Fruit fly (Drosophila melanogaster) whole organism, prepupa: ENCODE data around the gene CG11601.

Experiments
- CG10669 ChIP-seq: fragments of 200-800 bp; sonication (Bioruptor generic); optimal IDR thresholded peaks from 3 replicates; lab custom pipeline; 2018; ENCODE audit warnings: missing biosample characterization, mild to moderate bottlenecking, missing genetic modification characterization, moderate library complexity
- CG15336 ChIP-seq: fragments of 200-800 bp; sonication (Bioruptor generic); IDR thresholded peaks from 2 replicates; pipeline ENCODE4 v1.3.6; 2022; ENCODE audit warnings: missing biosample characterization, missing genetic modification characterization
- CG1621 ChIP-seq: fragments of 200-800 bp; sonication (Bioruptor generic); optimal IDR thresholded peaks from 3 replicates; lab custom pipeline; 2018; ENCODE audit warnings: missing biosample characterization, mild to moderate bottlenecking, missing genetic modification characterization
- CG16779 ChIP-seq: fragments of 200-800 bp; sonication (Bioruptor generic); optimal IDR thresholded peaks from 3 replicates; lab custom pipeline; 2017; ENCODE audit warnings: missing biosample characterization, mild to moderate bottlenecking, missing genetic modification characterization
- CG3032 ChIP-seq: fragments of 200-800 bp; optimal IDR thresholded peaks from 2 replicates; lab custom pipeline; 2019; ENCODE audit warnings: missing biosample characterization, mild to moderate bottlenecking, missing genetic modification characterization, moderate library complexity
- CG31627 ChIP-seq: fragments of 200-800 bp; sonication (Bioruptor generic); optimal IDR thresholded peaks from 3 replicates; lab custom pipeline; 2016; ENCODE audit warnings: missing biosample characterization, missing genetic modification characterization
- CG32006 ChIP-seq: fragments of 200-800 bp; sonication (Bioruptor generic); optimal IDR thresholded peaks from 3 replicates; lab custom pipeline; 2017; ENCODE audit warnings: missing biosample characterization, mild to moderate bottlenecking, missing genetic modification characterization
- CG6276 ChIP-seq: fragments of 200-800 bp; sonication (Bioruptor generic); optimal IDR thresholded peaks from 2 replicates; lab custom pipeline; 2017; ENCODE audit warnings: missing biosample characterization, mild to moderate bottlenecking, missing genetic modification characterization
- CG6792 ChIP-seq: fragments of 200-800 bp; sonication (Bioruptor generic); optimal IDR thresholded peaks from 3 replicates; lab custom pipeline; 2016; ENCODE audit warnings: missing biosample characterization, missing genetic modification characterization
- CG6808 ChIP-seq: fragments of 200-800 bp; sonication (Bioruptor generic); optimal IDR thresholded peaks from 3 replicates; lab custom pipeline; 2017; ENCODE audit warnings: missing biosample characterization, missing genetic modification characterization, mild to moderate bottlenecking, moderate library complexity, missing genetic modification reagents
- CG6854 ChIP-seq: fragments of 200-800 bp; sonication (Bioruptor generic); optimal IDR thresholded peaks from 2 replicates; lab custom pipeline; 2017; ENCODE audit warnings: missing biosample characterization, mild to moderate bottlenecking, missing genetic modification characterization
- CG8319 ChIP-seq: fragments of 200-800 bp; sonication (Bioruptor generic); optimal IDR thresholded peaks from 3 replicates; lab custom pipeline; 2016; ENCODE audit warnings: missing biosample characterization, missing genetic modification characterization
- CG8632 ChIP-seq: fragments of 200-800 bp; sonication (Bioruptor generic); optimal IDR thresholded peaks from 3 replicates; lab custom pipeline; 2016; ENCODE audit warnings: missing biosample characterization, missing genetic modification characterization
- CG9139 ChIP-seq: fragments of 200-800 bp; sonication (Bioruptor generic); optimal IDR thresholded peaks from 3 replicates; lab custom pipeline; 2017; ENCODE audit warnings: missing biosample characterization, mild to moderate bottlenecking, missing genetic modification characterization
- Eip75B ChIP-seq: fragments of 200-800 bp; sonication (Bioruptor generic); optimal IDR thresholded peaks from 3 replicates; lab custom pipeline; 2016; ENCODE audit warnings: missing biosample characterization, missing genetic modification characterization
- Eip78C ChIP-seq: fragments of 200-800 bp; sonication (Bioruptor generic); peaks from one replicate; lab custom pipeline; 2016; ENCODE audit warnings: missing biosample characterization, missing genetic modification characterization
- Ets21C ChIP-seq: fragments of 200-800 bp; sonication (Bioruptor generic); optimal IDR thresholded peaks from 3 replicates; lab custom pipeline; 2016; ENCODE audit warnings: missing biosample characterization, missing genetic modification characterization
- Hr38 ChIP-seq: sonication (Bioruptor generic); optimal IDR thresholded peaks from 2 replicates; lab custom pipeline; 2016; ENCODE audit warnings: missing biosample characterization, missing genetic modification characterization
- Hr39 ChIP-seq: fragments of 200-800 bp; sonication (Bioruptor generic); optimal IDR thresholded peaks from 2 replicates; lab custom pipeline; 2016; ENCODE audit warnings: missing biosample characterization, missing genetic modification characterization
- Hr4 ChIP-seq: fragments of 200-800 bp; sonication (Bioruptor generic); optimal IDR thresholded peaks from 3 replicates; lab custom pipeline; 2016; ENCODE audit warnings: missing biosample characterization, missing genetic modification characterization
- Lpt ChIP-seq: fragments of 200-800 bp; sonication (Bioruptor generic); optimal IDR thresholded peaks from 3 replicates; lab custom pipeline; 2016; ENCODE audit warnings: missing biosample characterization, missing genetic modification characterization
- OdsH ChIP-seq: fragments of 200-800 bp; sonication (Bioruptor generic); optimal IDR thresholded peaks from 3 replicates; lab custom pipeline; 2016; ENCODE audit warnings: missing biosample characterization, missing genetic modification characterization
- Smox ChIP-seq: fragments of 200-800 bp; sonication (Bioruptor generic); optimal IDR thresholded peaks from 3 replicates; lab custom pipeline; 2016; ENCODE audit warnings: missing biosample characterization, missing genetic modification characterization
- Sox102F ChIP-seq: fragments of 200-800 bp; sonication (Bioruptor generic); optimal IDR thresholded peaks from 2 replicates; lab custom pipeline; 2016; ENCODE audit warnings: missing biosample characterization, mild to moderate bottlenecking, missing genetic modification characterization
- Sox14 ChIP-seq: fragments of 200-800 bp; sonication (Bioruptor generic); optimal IDR thresholded peaks from 3 replicates; lab custom pipeline; 2016; ENCODE audit warnings: missing biosample characterization, missing genetic modification characterization
- Sox15 ChIP-seq: fragments of 200-800 bp; sonication (Bioruptor generic); optimal IDR thresholded peaks from 3 replicates; lab custom pipeline; 2016; ENCODE audit warnings: missing biosample characterization, missing genetic modification characterization
- achi ChIP-seq: fragments of 200-800 bp; sonication (Bioruptor generic); optimal IDR thresholded peaks from 3 replicates; lab custom pipeline; 2016; ENCODE audit warnings: missing biosample characterization, missing genetic modification characterization
- cyc ChIP-seq: fragments of 200-800 bp; sonication (Bioruptor generic); optimal IDR thresholded peaks from 3 replicates; lab custom pipeline; 2016; ENCODE audit warnings: missing biosample characterization, missing genetic modification characterization
- dac ChIP-seq: fragments of 200-800 bp; sonication (Bioruptor generic); optimal IDR thresholded peaks from 2 replicates; lab custom pipeline; 2017; ENCODE audit warnings: missing biosample characterization, mild to moderate bottlenecking, missing genetic modification characterization
- esn ChIP-seq: fragments of 200-800 bp; sonication (Bioruptor generic); optimal IDR thresholded peaks from 2 replicates; lab custom pipeline; 2016; ENCODE audit warnings: missing biosample characterization, mild to moderate bottlenecking, missing genetic modification characterization, moderate library complexity
- fkh ChIP-seq: fragments of 200-800 bp; sonication (Bioruptor generic); optimal IDR thresholded peaks from 3 replicates; lab custom pipeline; 2017; ENCODE audit warnings: missing biosample characterization, mild to moderate bottlenecking, missing genetic modification characterization, moderate library complexity
- lz ChIP-seq: fragments of 200-800 bp; sonication (Bioruptor generic); optimal IDR thresholded peaks from 3 replicates; lab custom pipeline; 2016; ENCODE audit warnings: missing biosample characterization, missing genetic modification characterization
- net ChIP-seq: fragments of 200-800 bp; sonication (Bioruptor generic); optimal IDR thresholded peaks from 3 replicates; lab custom pipeline; 2016; ENCODE audit warnings: missing biosample characterization, missing genetic modification characterization
- pdm3 ChIP-seq: fragments of 200-800 bp; sonication (Bioruptor generic); optimal IDR thresholded peaks from 3 replicates; lab custom pipeline; 2016; ENCODE audit warnings: missing biosample characterization, missing genetic modification characterization
- salr ChIP-seq, 2 experiments: fragments of 200-800 bp; sonication (Bioruptor generic); optimal IDR thresholded peaks; 3 replicates each; lab custom pipeline; 2016 to 2018; ENCODE audit warnings: missing biosample characterization in 2 of 2, missing genetic modification characterization in 2 of 2, mild to moderate bottlenecking in 1 of 2
- spab ChIP-seq: fragments of 200-800 bp; sonication (Bioruptor generic); optimal IDR thresholded peaks from 2 replicates; lab custom pipeline; 2017; ENCODE audit warnings: missing biosample characterization, mild to moderate bottlenecking, missing genetic modification characterization, missing genetic modification reagents
- ss ChIP-seq, 2 experiments: fragments of 200-800 bp; sonication (Bioruptor generic); optimal IDR thresholded peaks; 2 replicates in 1 of 2; 3 replicates in 1 of 2; lab custom pipeline; 2017 to 2018; ENCODE audit warnings: mild to moderate bottlenecking in 2 of 2, missing biosample characterization in 2 of 2, missing genetic modification characterization in 2 of 2, moderate library complexity in 1 of 2
- topi ChIP-seq: fragments of 200-800 bp; sonication (Bioruptor generic); optimal IDR thresholded peaks from 3 replicates; lab custom pipeline; 2016; ENCODE audit warnings: missing biosample characterization, missing genetic modification characterization

CG11601 gene

dm6 chr2L:285596-286023 lies 2.5 kb upstream of the CG11601 start (continued):
- TF ChIP-seq CG1621 (tag; lab: Kevin White, UChicago) (peak; percentile 28), lz (GFP tag; lab: Kevin White, UChicago) (peak; percentile 48), Smox (GFP tag; lab: Kevin White, UChicago) (no peak), CG6854 (GFP tag; lab: Kevin White, UChicago) (peak; percentile 60), CG6276 (GFP tag; lab: Kevin White, UChicago) (no peak), salr (GFP tag; optimal IDR thresholded peaks at IDR 0.05; lab: Kevin White, UChicago) (peak in 1 of 2 experiments; percentile 17), Hr4 (GFP tag; lab: Kevin White, UChicago) (no peak), fkh (GFP tag; lab: Kevin White, UChicago) (peak; percentile 6), dac (GFP tag; lab: Kevin White, UChicago) (no peak), Lpt (GFP tag; lab: Kevin White, UChicago) (no peak), CG9139 (peak; percentile 42), Eip78C (GFP tag; lab: Kevin White, UChicago) (peak; percentile 78), CG10669 (GFP tag; lab: Kevin White, UChicago) (peak; percentile 8)

dm6 chr2L:278134-278533 lies 4.9 kb downstream of the CG11601 start, which contains the start of gene CG17078:
TSS of gene CG17078 (minus strand) at chr2L:278234.
- TF ChIP-seq CG6792 (GFP tag; lab: Kevin White, UChicago), result no peak
- no peak for TF ChIP-seq CG6276 (GFP tag; lab: Kevin White, UChicago)

dm6 chr2L:277122-277671 lies 5.9 kb downstream of the CG11601 start, which contains the start of gene smo:
TSS of gene smo (plus strand) at chr2L:277582.
- TF ChIP-seq salr (GFP tag; optimal IDR thresholded peaks at IDR 0.05; lab: Kevin White, UChicago) (no peak), Hr4 (GFP tag; lab: Kevin White, UChicago) (no peak), fkh (GFP tag; lab: Kevin White, UChicago) (peak; percentile 95), Hr38 (no peak), CG6808 (GFP tag; lab: Kevin White, UChicago) (no peak), cyc (peak; percentile 22), CG3032 (tag; lab: Kevin White, UChicago) (no peak), Eip75B (GFP tag; lab: Kevin White, UChicago) (no peak), CG31627 (peak; percentile 47), CG32006 (no peak), pdm3 (GFP tag; lab: Kevin White, UChicago) (no peak), net (GFP tag; lab: Kevin White, UChicago) (no peak), achi (GFP tag; lab: Kevin White, UChicago) (no peak), ss (GFP tag; optimal IDR thresholded peaks at IDR 0.05; lab: Kevin White, UChicago) (no peak), Smox (GFP tag; lab: Kevin White, UChicago) (no peak), CG8319 (GFP tag; lab: Kevin White, UChicago) (no peak), OdsH (GFP tag; lab: Kevin White, UChicago) (no peak), Sox15 (GFP tag; lab: Kevin White, UChicago) (no peak), CG8632 (GFP tag; lab: Kevin White, UChicago) (no peak), Ets21C (GFP tag; lab: Kevin White, UChicago) (no peak), Hr39 (GFP tag; lab: Kevin White, UChicago) (no peak), CG15336 (GFP tag; lab: Robert Waterston, UW) (no peak), lz (GFP tag; lab: Kevin White, UChicago) (peak; percentile 10), esn (GFP tag; lab: Kevin White, UChicago) (peak; percentile 35), Sox14 (GFP tag; lab: Kevin White, UChicago) (no peak), topi (GFP tag; lab: Kevin White, UChicago) (no peak), Sox102F (GFP tag; lab: Kevin White, UChicago) (no peak), spab (GFP tag; lab: Kevin White, UChicago) (no peak), CG16779 (no peak)
